Fruit fly (Drosophila melanogaster) whole organism, pupa: ENCODE data around the gene Cyp6d4.

Experiments used
- CG10348 ChIP-seq: fragments of 200-800 bp; sonication (Bioruptor generic); IDR thresholded peaks from 2 replicates; pipeline ENCODE4 v1.3.6; 2022; ENCODE audit warnings: missing biosample characterization, missing genetic modification characterization
- CG12605 ChIP-seq: fragments of 200-800 bp; sonication (Bioruptor generic); IDR thresholded peaks from 2 replicates; pipeline ENCODE4 v1.3.6; 2022; ENCODE audit warnings: missing biosample characterization, missing genetic modification characterization
- CG13204 ChIP-seq: fragments of 200-800 bp; sonication (Bioruptor generic); optimal IDR thresholded peaks from 2 replicates; lab custom pipeline; 2018; ENCODE audit warnings: missing biosample characterization, mild to moderate bottlenecking, missing genetic modification characterization, moderate library complexity
- CG14655 ChIP-seq: fragments of 200-800 bp; sonication (Bioruptor generic); optimal IDR thresholded peaks from 3 replicates; lab custom pipeline; 2017; ENCODE audit warnings: mild to moderate bottlenecking, missing biosample characterization, missing genetic modification reagents, missing genetic modification characterization
- CG15710 ChIP-seq: fragments of 200-800 bp; sonication (Bioruptor generic); optimal IDR thresholded peaks from 2 replicates; lab custom pipeline; 2018; ENCODE audit warnings: missing biosample characterization, mild to moderate bottlenecking, missing genetic modification characterization, moderate library complexity
- CG17806 ChIP-seq: fragments of 200-800 bp; sonication (Bioruptor generic); optimal IDR thresholded peaks from 2 replicates; lab custom pipeline; 2018; ENCODE audit warnings: missing biosample characterization, mild to moderate bottlenecking, missing genetic modification characterization, moderate library complexity
- CG32121 ChIP-seq: fragments of 200-800 bp; sonication (Bioruptor generic); IDR thresholded peaks from 2 replicates; pipeline ENCODE4 v1.3.6; 2022; ENCODE audit warnings: missing biosample characterization, missing genetic modification characterization
- CG34367 ChIP-seq: fragments of 200-800 bp; sonication (Bioruptor generic); optimal IDR thresholded peaks from 2 replicates; lab custom pipeline; 2018; ENCODE audit warnings: missing biosample characterization, mild to moderate bottlenecking, missing genetic modification characterization
- CG4496 ChIP-seq: fragments of 200-800 bp; sonication (Bioruptor generic); IDR thresholded peaks from 3 replicates; pipeline ENCODE4 v1.3.6; 2022; ENCODE audit warnings: missing biosample characterization, missing genetic modification characterization
- CG8159 ChIP-seq: fragments of 200-800 bp; sonication (Bioruptor generic); optimal IDR thresholded peaks from 3 replicates; lab custom pipeline; 2018; ENCODE audit warnings: missing biosample characterization, mild to moderate bottlenecking, missing genetic modification characterization, moderate library complexity
- CG8301 ChIP-seq: fragments of 200-800 bp; sonication (Bioruptor generic); optimal IDR thresholded peaks from 2 replicates; lab custom pipeline; 2018; ENCODE audit warnings: missing biosample characterization, mild to moderate bottlenecking, missing genetic modification characterization
- CG9948 ChIP-seq: fragments of 200-800 bp; sonication (Bioruptor generic); optimal IDR thresholded peaks from 2 replicates; lab custom pipeline; 2018; ENCODE audit warnings: missing biosample characterization, mild to moderate bottlenecking, missing genetic modification characterization, moderate library complexity
- D1 ChIP-seq: fragments of 200-800 bp; sonication (Bioruptor generic); optimal IDR thresholded peaks from 2 replicates; lab custom pipeline; 2018; ENCODE audit warnings: missing biosample characterization, mild to moderate bottlenecking, missing genetic modification characterization, moderate library complexity
- EcR ChIP-seq: fragments of 200-800 bp; sonication (Bioruptor generic); optimal IDR thresholded peaks from 3 replicates; lab custom pipeline; 2019; ENCODE audit warnings: missing biosample characterization, missing genetic modification characterization, mild to moderate bottlenecking, moderate library complexity, missing genetic modification reagents
- Ets98B ChIP-seq: fragments of 200-800 bp; sonication (Bioruptor generic); IDR thresholded peaks from 2 replicates; pipeline ENCODE4 v1.3.6; 2022; ENCODE audit warnings: missing biosample characterization, missing genetic modification characterization
- Pif1A ChIP-seq: fragments of 200-800 bp; sonication (Bioruptor generic); optimal IDR thresholded peaks from 3 replicates; lab custom pipeline; 2016; ENCODE audit warnings: missing biosample characterization, missing genetic modification characterization
- Pif1B ChIP-seq: fragments of 200-800 bp; sonication (Bioruptor generic); optimal IDR thresholded peaks from 3 replicates; lab custom pipeline; 2016; ENCODE audit warnings: missing biosample characterization, missing genetic modification characterization
- Snoo ChIP-seq: fragments of 200-800 bp; sonication (Bioruptor generic); optimal IDR thresholded peaks from 3 replicates; lab custom pipeline; 2017; ENCODE audit warnings: missing biosample characterization, mild to moderate bottlenecking, missing genetic modification characterization, inconsistent platforms
- fd96Ca ChIP-seq: fragments of 200-800 bp; sonication (Bioruptor generic); IDR thresholded peaks from 3 replicates; pipeline ENCODE4 v1.3.6; 2022; ENCODE audit warnings: missing biosample characterization, missing genetic modification characterization
- gl ChIP-seq: fragments of 200-800 bp; sonication (Bioruptor generic); optimal IDR thresholded peaks from 2 replicates; lab custom pipeline; 2018; ENCODE audit warnings: missing biosample characterization, mild to moderate bottlenecking, missing genetic modification characterization
- rn ChIP-seq: fragments of 200-800 bp; sonication (Bioruptor generic); IDR thresholded peaks from 2 replicates; pipeline ENCODE4 v1.3.6; 2022; ENCODE audit warnings: missing biosample characterization, missing genetic modification characterization

Cyp6d4 gene

DNA sequence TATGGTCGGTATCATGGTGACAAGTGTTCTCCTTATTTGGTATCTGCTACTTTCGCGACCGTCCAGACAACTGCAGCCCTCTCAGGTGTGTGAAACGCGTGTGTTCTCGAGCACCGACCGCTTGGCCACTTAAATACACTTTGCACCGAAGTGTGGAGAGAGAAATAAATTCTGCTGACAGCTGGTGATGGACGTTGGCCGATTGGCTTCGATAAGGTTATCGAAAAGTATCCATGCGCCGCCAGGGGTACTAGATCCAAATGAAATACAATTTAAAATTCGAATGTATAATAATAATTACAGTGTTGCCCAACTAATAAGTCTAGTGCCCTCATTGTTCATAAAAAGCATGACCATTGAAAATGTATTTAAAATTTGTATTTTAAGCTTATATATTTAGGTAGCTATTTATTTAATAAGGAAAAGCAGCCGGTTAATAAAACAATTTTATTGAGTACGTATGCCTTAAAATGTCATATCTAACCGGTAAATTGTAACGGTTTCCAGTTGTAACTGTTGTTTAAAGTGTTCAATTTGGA is 11.7 kb upstream of the Cyp6d4 start, which contains the start of the genes Gclm and CG17625:
Gene Gclm, minus strand, starts transcription at position 175 of the 539 bp plus-strand sequence.
Gene CG17625, plus strand, starts transcription at position 514 of the 539 bp plus-strand sequence.
- TF ChIP-seq Ets98B (GFP tag; lab: Robert Waterston, UW) (peak; percentile 45; the same call in 1 of the 2 replicates), Snoo (tag; lab: Kevin White, UChicago) (peak; percentile 52), fd96Ca (GFP tag; lab: Robert Waterston, UW) (0 out of 3 replicates have a peak, but pooled peaks have one; percentile 58), CG13204 (no peak), CG4496 (GFP tag; lab: Robert Waterston, UW) (peak; percentile 20; the same call in 1 of the 3 replicates), rn (no peak), gl (peak; percentile 55), Pif1A (GFP tag; lab: Kevin White, UChicago) (no peak), Pif1B (GFP tag; lab: Kevin White, UChicago) (no peak), CG14655 (no peak), CG8301 (tag; lab: Kevin White, UChicago) (peak; percentile 19), CG15710 (peak; percentile 32), CG32121 (GFP tag; lab: Robert Waterston, UW) (peak; percentile 49; the same call in 1 of the 2 replicates), CG8159 (tag; lab: Kevin White, UChicago) (peak; percentile 26), D1 (tag; lab: Kevin White, UChicago) (no peak), CG10348 (GFP tag; lab: Robert Waterston, UW) (no peak), CG9948 (tag; lab: Kevin White, UChicago) (peak; percentile 1), CG12605 (GFP tag; lab: Robert Waterston, UW) (peak; percentile 71), CG17806 (tag; lab: Kevin White, UChicago) (peak; percentile 1), CG34367 (tag; lab: Kevin White, UChicago) (peak; percentile 2)
- TF ChIP-seq, all 21 proteins: peak for 13

DNA sequence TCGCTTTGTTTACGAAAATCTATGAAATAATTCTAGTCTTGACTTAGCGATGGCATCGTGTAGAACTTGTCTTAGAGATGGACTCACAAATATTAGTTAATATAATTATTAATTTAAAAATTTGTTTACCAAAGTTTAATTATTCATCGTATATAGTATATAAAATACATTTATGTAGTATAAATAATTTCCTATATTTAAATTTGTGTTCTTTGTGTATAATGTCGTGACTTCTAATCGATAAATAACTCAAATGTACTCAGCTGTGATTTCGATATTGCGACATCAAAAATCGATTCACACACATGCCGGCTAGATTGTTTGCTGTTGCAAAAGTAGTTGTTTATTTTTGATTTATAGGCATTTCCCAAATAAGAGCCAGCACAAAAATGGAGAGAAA is 7.8 kb upstream of the Cyp6d4 start, which contains the start of the genes wfs1 and Nup133:
Gene wfs1, minus strand, starts transcription at position 70 of the 400 bp plus-strand sequence.
Gene Nup133, plus strand, starts transcription at position 297 of the 400 bp plus-strand sequence.
- TF ChIP-seq EcR (GFP tag; lab: Kevin White, UChicago) (no peak), CG8159 (tag; lab: Kevin White, UChicago) (peak; percentile 74), CG12605 (GFP tag; lab: Robert Waterston, UW) (no peak), fd96Ca (GFP tag; lab: Robert Waterston, UW) (no peak), CG32121 (GFP tag; lab: Robert Waterston, UW) (peak; percentile 54), CG9948 (tag; lab: Kevin White, UChicago) (no peak), CG8301 (tag; lab: Kevin White, UChicago) (no peak), Pif1A (GFP tag; lab: Kevin White, UChicago) (no peak), Ets98B (GFP tag; lab: Robert Waterston, UW) (0 out of 2 replicates have a peak, but pooled peaks have one; percentile 10), CG34367 (tag; lab: Kevin White, UChicago) (peak; percentile 41), CG15710 (peak; percentile 75), CG14655 (no peak), CG13204 (no peak)

DNA sequence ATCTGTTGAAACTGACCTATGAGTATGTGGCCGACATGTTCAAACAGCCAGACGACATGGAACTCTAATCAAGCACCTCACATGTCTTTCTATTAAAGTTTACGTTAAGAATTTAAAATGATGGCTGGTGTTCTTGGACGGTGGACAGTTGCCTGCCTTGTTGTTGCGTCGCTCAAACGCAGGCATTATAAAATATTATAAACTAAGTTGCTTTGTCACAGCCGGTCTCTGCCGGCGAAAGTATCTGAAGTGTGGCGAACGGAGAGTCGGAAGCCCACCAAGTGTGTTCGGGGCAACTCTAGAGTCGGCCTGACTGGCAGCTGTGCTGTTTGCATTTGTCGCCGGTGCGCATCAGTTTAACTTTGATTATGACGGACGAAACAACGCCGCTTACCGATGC is 3.5 kb upstream of the Cyp6d4 start, which contains the start of gene cd:
Gene cd, plus strand, starts transcription at position 301 of the 400 bp plus-strand sequence.
- TF ChIP-seq CG12605 (GFP tag; lab: Robert Waterston, UW) (no peak), CG4496 (GFP tag; lab: Robert Waterston, UW) (no peak), Snoo (tag; lab: Kevin White, UChicago) (no peak), CG8159 (tag; lab: Kevin White, UChicago) (no peak), fd96Ca (GFP tag; lab: Robert Waterston, UW) (no peak), EcR (GFP tag; lab: Kevin White, UChicago) (no peak), CG17806 (tag; lab: Kevin White, UChicago) (no peak), CG8301 (tag; lab: Kevin White, UChicago) (no peak), CG9948 (tag; lab: Kevin White, UChicago) (no peak), CG13204 (no peak), CG14655 (no peak), CG10348 (GFP tag; lab: Robert Waterston, UW) (no peak), Pif1A (GFP tag; lab: Kevin White, UChicago) (no peak), gl (no peak), CG32121 (GFP tag; lab: Robert Waterston, UW) (no peak), Pif1B (GFP tag; lab: Kevin White, UChicago) (no peak), CG15710 (no peak), D1 (tag; lab: Kevin White, UChicago) (no peak), CG34367 (tag; lab: Kevin White, UChicago) (no peak)

DNA sequence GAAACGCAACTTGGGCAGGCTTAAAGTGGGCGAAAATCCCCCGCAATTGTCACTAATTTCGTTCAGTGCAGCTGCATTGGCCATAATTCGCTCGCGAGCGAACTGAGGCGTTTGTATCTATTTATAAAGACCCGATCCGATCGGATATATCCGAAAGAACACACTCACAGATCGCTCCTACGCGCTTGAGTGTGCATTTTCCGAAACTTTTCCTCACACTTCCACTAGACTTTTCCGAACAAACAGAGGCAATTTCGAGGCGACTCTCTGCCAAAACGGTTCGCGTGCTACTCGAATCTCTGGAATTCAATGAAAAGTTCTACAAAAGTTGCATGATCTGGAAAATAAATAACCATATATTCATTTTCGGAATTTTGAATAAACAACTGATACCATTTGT is 3.7 kb downstream of the Cyp6d4 start, which contains the start of the genes CG6972 and CCAP:
Gene CG6972, plus strand, starts transcription at position 215 of the 400 bp plus-strand sequence.
Gene CCAP, minus strand, starts transcription at position 292 of the 400 bp plus-strand sequence.
- no peak for TF ChIP-seq Snoo (tag; lab: Kevin White, UChicago)
- no peak for TF ChIP-seq CG13204
- no peak for TF ChIP-seq CG10348 (GFP tag; lab: Robert Waterston, UW)
- TF ChIP-seq CG32121 (GFP tag; lab: Robert Waterston, UW): 0 out of 2 replicates have a peak, but pooled peaks have one; percentile 28
- no peak for TF ChIP-seq gl

DNA sequence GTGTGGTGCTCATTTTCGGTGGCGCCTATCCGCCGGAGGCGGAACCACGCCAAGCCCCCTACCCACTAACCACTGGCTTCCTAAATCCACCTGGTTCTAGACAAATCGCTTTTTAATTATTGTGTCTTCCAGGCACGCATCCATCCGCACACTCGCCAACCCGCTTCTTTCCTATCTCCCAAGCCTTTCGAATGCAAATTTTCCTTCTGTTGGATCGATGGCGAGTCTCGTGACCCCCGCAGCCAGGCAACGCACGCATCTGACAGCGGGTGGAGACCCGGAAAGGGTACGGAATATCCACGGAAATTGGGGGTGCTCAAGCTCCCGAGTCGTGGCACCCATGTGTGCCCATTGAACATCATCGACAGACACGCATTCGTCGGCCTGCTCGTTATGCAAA is 9.1 kb downstream of the Cyp6d4 start, which contains the start of gene CG13842:
Gene CG13842, minus strand, starts transcription at position 101 of the 400 bp plus-strand sequence.
- TF ChIP-seq EcR (GFP tag; lab: Kevin White, UChicago): no peak

DNA sequence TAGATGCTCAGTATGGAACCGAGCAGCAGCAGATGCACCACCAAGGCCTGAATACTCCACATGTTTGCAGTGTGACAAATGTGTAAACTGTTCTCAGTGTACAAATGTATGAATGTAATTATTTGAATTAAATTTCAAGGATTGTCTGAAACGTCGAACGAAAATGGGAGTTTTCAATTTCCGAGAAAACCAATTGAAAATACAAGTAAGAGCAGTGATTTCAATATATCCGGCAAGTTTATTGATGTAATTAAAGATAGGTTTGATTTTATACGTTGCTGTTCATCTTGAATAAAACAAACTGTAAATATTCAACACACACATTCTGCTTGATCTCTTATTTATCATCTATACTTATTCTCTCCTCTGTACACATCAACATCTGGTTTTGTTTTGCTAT is 12.5 kb downstream of the Cyp6d4 start, which contains the start of gene CG4907:
Gene CG4907, minus strand, starts transcription at position 101 of the 400 bp plus-strand sequence.
- TF ChIP-seq CG8159 (tag; lab: Kevin White, UChicago) (no peak), CG13204 (no peak), fd96Ca (GFP tag; lab: Robert Waterston, UW) (no peak), CG34367 (tag; lab: Kevin White, UChicago) (no peak), Pif1A (GFP tag; lab: Kevin White, UChicago) (no peak)
- TF ChIP-seq, all 21 proteins: peak for 0
